Worm (Caenorhabditis elegans) whole organism, L2 larva: ENCODE results near the gene Y46G5A.23.

Experiments
- C34F6.9 ChIP-seq: fragments of 150-350 bp; optimal IDR thresholded peaks from 2 replicates; lab custom pipeline; 2014; ENCODE audit warnings: missing biosample characterization, missing genetic modification characterization
- F13H6.1 ChIP-seq: sonication (generic microtip); optimal IDR thresholded peaks from 2 replicates; lab custom pipeline; 2016; ENCODE audit warnings: missing genetic modification characterization, missing compliant biosample characterization
- R02D3.7 ChIP-seq: fragments of 150-350 bp; optimal IDR thresholded peaks from 2 replicates; lab custom pipeline; 2014; ENCODE audit warnings: missing biosample characterization, missing genetic modification characterization
- Y55F3AM.14 ChIP-seq: fragments of 200-800 bp; sonication (Bioruptor generic); optimal IDR thresholded peaks from 2 replicates; lab custom pipeline; 2018; ENCODE audit warnings: mild to moderate bottlenecking, missing genetic modification characterization, missing compliant biosample characterization
- alr-1 ChIP-seq: fragments of 150-350 bp; optimal IDR thresholded peaks from 2 replicates; lab custom pipeline; 2014; ENCODE audit warnings: missing biosample characterization, missing genetic modification characterization
- aly-2 ChIP-seq: fragments of 150-350 bp; optimal IDR thresholded peaks from 2 replicates; lab custom pipeline; 2014; ENCODE audit warnings: missing biosample characterization, missing genetic modification characterization
- ama-1 ChIP-seq: fragments of 150-350 bp; optimal IDR thresholded peaks from 2 replicates; lab custom pipeline; 2018; ENCODE audit warnings: inconsistent platforms
- blmp-1 ChIP-seq: sonication (generic microtip); optimal IDR thresholded peaks from 2 replicates; lab custom pipeline; 2017; ENCODE audit warnings: missing genetic modification characterization, mild to moderate bottlenecking, missing compliant biosample characterization, antibody characterized with exemption, moderate library complexity; ENCODE audit not compliant: insufficient read depth
- ceh-16 ChIP-seq: fragments of 150-350 bp; optimal IDR thresholded peaks from 2 replicates; lab custom pipeline; 2014; ENCODE audit warnings: missing biosample characterization, missing genetic modification characterization
- ceh-82 ChIP-seq: fragments of 150-350 bp; optimal IDR thresholded peaks from 2 replicates; lab custom pipeline; 2014; ENCODE audit warnings: missing biosample characterization, missing genetic modification characterization
- crh-2 ChIP-seq: sonication (generic microtip); optimal IDR thresholded peaks from 2 replicates; lab custom pipeline; 2017; ENCODE audit warnings: missing biosample characterization, missing genetic modification characterization
- dmd-4 ChIP-seq: sonication (generic microtip); optimal IDR thresholded peaks from 2 replicates; lab custom pipeline; 2017; ENCODE audit warnings: missing biosample characterization, missing genetic modification characterization
- egl-27 ChIP-seq: sonication (generic microtip); optimal IDR thresholded peaks from 3 replicates; lab custom pipeline; 2017; ENCODE audit warnings: missing biosample characterization, missing genetic modification reagents, missing genetic modification characterization
- elt-1 ChIP-seq: fragments of 150-350 bp; optimal IDR thresholded peaks from 2 replicates; lab custom pipeline; 2014; ENCODE audit warnings: missing biosample characterization, missing genetic modification characterization
- fos-1 ChIP-seq: fragments of 150-350 bp; optimal IDR thresholded peaks from 2 replicates; lab custom pipeline; 2014; ENCODE audit warnings: missing biosample characterization, missing genetic modification characterization
- gmeb-1 ChIP-seq: fragments of 150-350 bp; optimal IDR thresholded peaks from 2 replicates; lab custom pipeline; 2014; ENCODE audit warnings: missing biosample characterization, missing genetic modification characterization
- lin-11 ChIP-seq: fragments of 150-350 bp; sonication (generic microtip); optimal IDR thresholded peaks from 2 replicates; lab custom pipeline; 2014; ENCODE audit warnings: missing biosample characterization, missing genetic modification characterization, inconsistent platforms, mixed read lengths
- lin-13 ChIP-seq: fragments of 150-350 bp; optimal IDR thresholded peaks from 2 replicates; lab custom pipeline; 2014; ENCODE audit warnings: missing biosample characterization, missing genetic modification reagents, missing genetic modification characterization
- lin-39 ChIP-seq: fragments of 150-350 bp; optimal IDR thresholded peaks from 2 replicates; lab custom pipeline; 2014; ENCODE audit warnings: missing biosample characterization, missing genetic modification reagents, missing genetic modification characterization
- lsy-2 ChIP-seq, 2 experiments: fragments of 150-350 bp in 1 of 2; sonication (generic microtip) in 1 of 2; optimal IDR thresholded peaks; 2 replicates each; lab custom pipeline; 2014 to 2017; ENCODE audit warnings: missing biosample characterization in 2 of 2, missing genetic modification characterization in 2 of 2
- mab-5 ChIP-seq: fragments of 150-350 bp; optimal IDR thresholded peaks from 2 replicates; lab custom pipeline; 2014; ENCODE audit warnings: missing biosample characterization, missing genetic modification characterization
- mbf-1 ChIP-seq: sonication (generic microtip); optimal IDR thresholded peaks from 2 replicates; lab custom pipeline; 2017; ENCODE audit warnings: missing biosample characterization, missing genetic modification characterization
- mdl-1 ChIP-seq, 2 experiments: fragments of 150-350 bp in 1 of 2; sonication (generic microtip) in 1 of 2; optimal IDR thresholded peaks; 2 replicates each; lab custom pipeline; 2017; ENCODE audit warnings: missing biosample characterization in 2 of 2, missing genetic modification characterization in 2 of 2
- nhr-11 ChIP-seq: fragments of 150-350 bp; optimal IDR thresholded peaks from 2 replicates; lab custom pipeline; 2014; ENCODE audit warnings: missing biosample characterization, missing genetic modification characterization
- nhr-12 ChIP-seq: fragments of 150-350 bp; optimal IDR thresholded peaks from 2 replicates; lab custom pipeline; 2014; ENCODE audit warnings: missing biosample characterization, missing genetic modification characterization
- nhr-129 ChIP-seq: fragments of 150-350 bp; optimal IDR thresholded peaks from 2 replicates; lab custom pipeline; 2014; ENCODE audit warnings: missing biosample characterization, missing genetic modification characterization
- nhr-21 ChIP-seq: fragments of 150-350 bp; optimal IDR thresholded peaks from 2 replicates; lab custom pipeline; 2014; ENCODE audit warnings: missing biosample characterization, missing genetic modification characterization
- nhr-237 ChIP-seq: fragments of 150-350 bp; optimal IDR thresholded peaks from 2 replicates; lab custom pipeline; 2014; ENCODE audit warnings: missing biosample characterization, missing genetic modification characterization
- nhr-25 ChIP-seq: fragments of 150-350 bp; sonication (generic microtip); optimal IDR thresholded peaks from 3 replicates; lab custom pipeline; 2014; ENCODE audit warnings: missing biosample characterization, missing genetic modification characterization
- nhr-6 ChIP-seq: fragments of 150-350 bp; optimal IDR thresholded peaks from 2 replicates; lab custom pipeline; 2014; ENCODE audit warnings: missing biosample characterization, missing genetic modification characterization
- nhr-77 ChIP-seq: fragments of 150-350 bp; optimal IDR thresholded peaks from 2 replicates; lab custom pipeline; 2014; ENCODE audit warnings: missing biosample characterization, missing genetic modification characterization
- peb-1 ChIP-seq: fragments of 150-350 bp; optimal IDR thresholded peaks from 2 replicates; lab custom pipeline; 2014; ENCODE audit warnings: missing biosample characterization, missing genetic modification characterization
- sem-4 ChIP-seq: fragments of 150-350 bp; optimal IDR thresholded peaks from 2 replicates; lab custom pipeline; 2014; ENCODE audit warnings: missing biosample characterization, missing genetic modification reagents, missing genetic modification characterization
- sma-3 ChIP-seq: sonication (generic microtip); optimal IDR thresholded peaks from 2 replicates; lab custom pipeline; 2016; ENCODE audit warnings: missing genetic modification reagents, missing genetic modification characterization, missing compliant biosample characterization
- sma-9 ChIP-seq, 2 experiments: fragments of 150-350 bp in 1 of 2; sonication (generic microtip) in 1 of 2; optimal IDR thresholded peaks; 2 replicates each; lab custom pipeline; 2014 to 2016; ENCODE audit warnings: missing genetic modification characterization in 2 of 2, mild to moderate bottlenecking in 1 of 2, missing biosample characterization in 1 of 2, missing compliant biosample characterization in 1 of 2, missing genetic modification reagents in 1 of 2, moderate library complexity in 1 of 2
- snpc-4 ChIP-seq: fragments of 150-350 bp; optimal IDR thresholded peaks from 2 replicates; lab custom pipeline; 2014; ENCODE audit warnings: missing biosample characterization, missing genetic modification characterization
- unc-55 ChIP-seq: fragments of 150-350 bp; sonication (generic microtip); optimal IDR thresholded peaks from 3 replicates; lab custom pipeline; 2014; ENCODE audit warnings: missing biosample characterization, missing genetic modification reagents, missing genetic modification characterization
- unc-62 ChIP-seq: fragments of 150-350 bp; optimal IDR thresholded peaks from 2 replicates; lab custom pipeline; 2014; ENCODE audit warnings: missing biosample characterization, missing genetic modification reagents, missing genetic modification characterization
- zag-1 ChIP-seq: fragments of 150-350 bp; optimal IDR thresholded peaks from 2 replicates; lab custom pipeline; 2014; ENCODE audit warnings: missing biosample characterization, missing genetic modification characterization
- ztf-1 ChIP-seq: fragments of 200-800 bp; sonication (Bioruptor generic); conservative IDR thresholded peaks from 2 replicates; pipeline ENCODE4 v1.3.6; 2022; ENCODE audit warnings: missing genetic modification characterization, missing compliant biosample characterization
- ztf-4 ChIP-seq: fragments of 150-350 bp; optimal IDR thresholded peaks from 2 replicates; lab custom pipeline; 2014; ENCODE audit warnings: missing biosample characterization, missing genetic modification characterization

The Y46G5A.23 gene

DNA sequence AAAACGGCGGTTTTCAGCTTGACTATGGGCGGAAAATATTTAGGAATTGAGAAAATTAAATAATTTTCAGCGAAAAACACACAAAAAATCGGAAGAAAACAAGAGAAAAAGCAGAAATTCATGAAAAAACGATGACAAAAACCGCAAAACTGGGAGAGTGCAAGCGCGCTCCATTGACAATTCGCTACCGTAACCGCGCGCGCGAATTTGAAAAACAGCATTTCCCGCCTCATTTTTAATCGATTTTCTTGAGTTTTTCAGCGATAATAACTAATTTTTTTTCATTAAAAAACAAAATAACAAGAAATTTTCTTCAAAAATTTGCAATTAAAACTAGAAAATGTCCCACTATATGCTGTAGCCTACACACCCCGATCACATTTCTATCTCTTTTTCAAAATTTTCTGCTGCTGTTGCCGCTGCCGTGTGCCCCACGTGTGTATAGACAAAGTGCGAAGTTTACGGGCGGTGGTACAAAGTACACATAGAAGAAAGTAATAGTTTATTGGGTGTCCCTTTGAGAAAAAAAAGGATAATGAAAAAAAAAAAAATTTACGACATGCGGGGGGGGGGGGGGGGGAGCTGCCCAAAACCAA lies 28.7 kb downstream of the Y46G5A.23 start (continued):
- TF ChIP-seq nhr-21 (tag; lab: Kevin White, UChicago) (peak; percentile 63), zag-1 (no peak)

DNA sequence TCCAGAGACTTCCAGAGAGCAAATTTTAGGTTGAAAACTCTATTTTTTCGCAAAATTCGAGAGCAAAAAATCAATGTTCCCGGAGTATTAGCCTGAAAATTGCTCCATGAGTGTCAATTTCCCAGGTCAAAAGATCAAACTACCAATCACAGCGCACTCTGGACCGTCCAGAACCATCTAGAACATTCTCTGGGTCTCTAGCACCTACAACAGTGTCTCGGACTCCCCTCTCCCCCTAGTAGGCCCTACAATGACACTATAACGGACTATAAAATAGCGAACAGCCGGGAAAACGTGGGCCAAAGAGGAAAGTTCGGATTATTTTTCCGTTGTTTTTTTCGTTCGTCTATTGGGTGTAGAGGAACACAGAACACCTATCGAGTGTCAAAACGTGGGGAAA lies 29.4 kb downstream of the Y46G5A.23 start:
- TF ChIP-seq ztf-4: no peak
- no peak for TF ChIP-seq Y55F3AM.14 (GFP tag; lab: Kevin White, UChicago)
- TF ChIP-seq F13H6.1: no peak
- TF ChIP-seq ceh-82 (tag; lab: Kevin White, UChicago): no peak
- no peak for TF ChIP-seq snpc-4 (tag; lab: Kevin White, UChicago)
- TF ChIP-seq mab-5 (tag; lab: Kevin White, UChicago): no peak
- TF ChIP-seq nhr-11: no peak
- no peak for TF ChIP-seq lin-13 (GFP tag; lab: Kevin White, UChicago)
- no peak for TF ChIP-seq mdl-1 (tag; optimal IDR thresholded peaks at IDR 0.05; lab: Kevin White, UChicago)
- TF ChIP-seq zag-1: no peak
- TF ChIP-seq crh-2 (tag; lab: Kevin White, UChicago): no peak
- no peak for TF ChIP-seq elt-1 (tag; lab: Kevin White, UChicago)
- no peak for TF ChIP-seq sem-4 (tag; lab: Kevin White, UChicago)
- TF ChIP-seq sma-3 (GFP tag; lab: Kevin White, UChicago): no peak

ce11 chrII:12798814-12799213 lies 29.9 kb downstream of the Y46G5A.23 start:
- TF ChIP-seq unc-62 (GFP tag; lab: Kevin White, UChicago) (no peak), mdl-1 (tag; optimal IDR thresholded peaks at IDR 0.05; lab: Kevin White, UChicago) (peak; percentile 73 to 80), egl-27 (tag; lab: Kevin White, UChicago) (peak; percentile 79), nhr-77 (tag; lab: Kevin White, UChicago) (peak; percentile 41), dmd-4 (tag; lab: Kevin White, UChicago) (no peak), lsy-2 (tag; optimal IDR thresholded peaks at IDR 0.05; lab: Kevin White, UChicago) (peak in 1 of 2 experiments; percentile 80), elt-1 (tag; lab: Kevin White, UChicago) (peak; percentile 55), ama-1 (lab: Kevin White, UChicago) (no peak), F13H6.1 (peak; percentile 91), nhr-237 (tag; lab: Kevin White, UChicago) (peak; percentile 2), crh-2 (tag; lab: Kevin White, UChicago) (peak; percentile 87), mab-5 (tag; lab: Kevin White, UChicago) (no peak), mbf-1 (tag; lab: Kevin White, UChicago) (no peak), aly-2 (tag; lab: Kevin White, UChicago) (no peak), ztf-1 (GFP tag; lab: Robert Waterston, UW) (0 out of 2 replicates have a peak, but pooled peaks have one; percentile 71), lin-13 (GFP tag; lab: Kevin White, UChicago) (peak; percentile 3), nhr-129 (tag; lab: Kevin White, UChicago) (peak; percentile 80), ztf-4 (peak; percentile 92), nhr-21 (tag; lab: Kevin White, UChicago) (peak; percentile 96), lin-11 (peak; percentile 15), C34F6.9 (tag; lab: Kevin White, UChicago) (peak; percentile 54), unc-55 (no peak), lin-39 (no peak), snpc-4 (tag; lab: Kevin White, UChicago) (no peak), ceh-16 (tag; lab: Kevin White, UChicago) (peak; percentile 57), gmeb-1 (peak; percentile 77), nhr-12 (tag; lab: Kevin White, UChicago) (no peak), zag-1 (no peak), Y55F3AM.14 (GFP tag; lab: Kevin White, UChicago) (peak; percentile 67), sma-3 (GFP tag; lab: Kevin White, UChicago) (peak; percentile 96), alr-1 (tag; lab: Kevin White, UChicago) (no peak), ceh-82 (tag; lab: Kevin White, UChicago) (no peak), peb-1 (tag; lab: Kevin White, UChicago) (no peak), fos-1 (tag; lab: Kevin White, UChicago) (peak; percentile 53), nhr-25 (tag; lab: Kevin White, UChicago) (peak; percentile 91), blmp-1 (tag; lab: Kevin White, UChicago) (peak; percentile 62), sma-9 (GFP tag; optimal IDR thresholded peaks at IDR 0.05; lab: Kevin White, UChicago) (peak; percentile 97), sma-9 (tag; optimal IDR thresholded peaks at IDR 0.05; lab: Kevin White, UChicago) (no peak), R02D3.7 (tag; lab: Kevin White, UChicago) (no peak), nhr-6 (no peak), sem-4 (tag; lab: Kevin White, UChicago) (peak; percentile 43)
- TF ChIP-seq, all 48 proteins: peak for 24
